Worm (Caenorhabditis elegans) whole organism, late embryonic: ENCODE data around the gene lbp-2.

Experiments
- C08G9.2 ChIP-seq: sonication (generic microtip); optimal IDR thresholded peaks from 2 replicates; lab custom pipeline; 2016; ENCODE audit warnings: mild to moderate bottlenecking, missing genetic modification characterization, moderate library complexity, missing compliant biosample characterization
- C38D4.7 ChIP-seq: fragments of 200-800 bp; sonication (Bioruptor generic); optimal IDR thresholded peaks from 2 replicates; lab custom pipeline; 2018; ENCODE audit warnings: mild to moderate bottlenecking, missing genetic modification characterization, moderate library complexity, missing compliant biosample characterization
- K09A11.1 ChIP-seq: sonication (generic microtip); optimal IDR thresholded peaks from 2 replicates; lab custom pipeline; 2017; ENCODE audit warnings: antibody characterized with exemption, mild to moderate bottlenecking, missing genetic modification characterization, missing compliant biosample characterization; ENCODE audit not compliant: insufficient read depth
- ceh-18 ChIP-seq: sonication (generic microtip); optimal IDR thresholded peaks from 2 replicates; lab custom pipeline; 2016; ENCODE audit warnings: missing genetic modification characterization, missing compliant biosample characterization
- ceh-22 ChIP-seq: sonication (generic microtip); optimal IDR thresholded peaks from 2 replicates; lab custom pipeline; 2017; ENCODE audit warnings: missing biosample characterization, missing genetic modification characterization
- ceh-31 ChIP-seq: sonication (generic microtip); optimal IDR thresholded peaks from 2 replicates; lab custom pipeline; 2016; ENCODE audit warnings: missing genetic modification characterization, missing compliant biosample characterization
- ceh-34 ChIP-seq: sonication (generic microtip); optimal IDR thresholded peaks from 2 replicates; lab custom pipeline; 2016; ENCODE audit warnings: mild to moderate bottlenecking, missing genetic modification characterization, missing compliant biosample characterization
- ceh-45 ChIP-seq: fragments of 200-800 bp; sonication (Bioruptor generic); IDR thresholded peaks from 2 replicates; pipeline ENCODE4 v1.3.6; 2022; ENCODE audit warnings: missing genetic modification reagents, missing genetic modification characterization, missing compliant biosample characterization
- ceh-48 ChIP-seq: sonication (generic microtip); optimal IDR thresholded peaks from 2 replicates; lab custom pipeline; 2016; ENCODE audit warnings: missing genetic modification characterization, inconsistent platforms, missing compliant biosample characterization
- fax-1 ChIP-seq: sonication (generic microtip); optimal IDR thresholded peaks from 2 replicates; lab custom pipeline; 2016; ENCODE audit warnings: missing genotype, missing genetic modification characterization, missing compliant biosample characterization
- fkh-6 ChIP-seq: sonication (generic microtip); optimal IDR thresholded peaks from 2 replicates; lab custom pipeline; 2016; ENCODE audit warnings: missing genetic modification characterization, missing compliant biosample characterization
- hlh-6 ChIP-seq: sonication (generic microtip); optimal IDR thresholded peaks from 2 replicates; lab custom pipeline; 2016; ENCODE audit warnings: missing genotype, missing genetic modification characterization, missing compliant biosample characterization
- hlh-8 ChIP-seq: sonication (generic microtip); optimal IDR thresholded peaks from 2 replicates; lab custom pipeline; 2016; ENCODE audit warnings: missing genotype, missing genetic modification characterization, missing compliant biosample characterization
- mec-3 ChIP-seq: sonication (generic microtip); optimal IDR thresholded peaks from 2 replicates; lab custom pipeline; 2016; ENCODE audit warnings: borderline replicate concordance, missing genetic modification characterization, missing compliant biosample characterization
- npax-4 ChIP-seq: sonication (generic microtip); optimal IDR thresholded peaks from 2 replicates; lab custom pipeline; 2016; ENCODE audit warnings: missing genetic modification characterization, missing compliant biosample characterization
- pat-9 ChIP-seq: fragments of 200-800 bp; sonication (Bioruptor generic); optimal IDR thresholded peaks from 2 replicates; lab custom pipeline; 2018; ENCODE audit warnings: mild to moderate bottlenecking, missing genetic modification characterization, moderate library complexity, missing compliant biosample characterization
- pax-1 ChIP-seq: fragments of 150-350 bp; optimal IDR thresholded peaks from 2 replicates; lab custom pipeline; 2014; ENCODE audit warnings: missing biosample characterization, missing genetic modification characterization
- pha-4 ChIP-seq: fragments of 150-350 bp; optimal IDR thresholded peaks from 2 replicates; lab custom pipeline; 2018; ENCODE audit warnings: missing biosample characterization, missing genetic modification reagents, missing genetic modification characterization
- pros-1 ChIP-seq: fragments of 150-350 bp; optimal IDR thresholded peaks from 2 replicates; lab custom pipeline; 2014; ENCODE audit warnings: missing biosample characterization, missing genetic modification reagents, missing genetic modification characterization
- sdc-2 ChIP-seq: sonication (generic microtip); optimal IDR thresholded peaks from 2 replicates; lab custom pipeline; 2016; ENCODE audit warnings: missing genotype, missing genetic modification characterization, missing compliant biosample characterization
- sox-4 ChIP-seq: sonication (generic microtip); optimal IDR thresholded peaks from 2 replicates; lab custom pipeline; 2017; ENCODE audit warnings: mild to moderate bottlenecking, missing genetic modification characterization, inconsistent platforms, missing compliant biosample characterization
- ttx-3 ChIP-seq: sonication (generic microtip); optimal IDR thresholded peaks from 2 replicates; lab custom pipeline; 2016; ENCODE audit warnings: missing genetic modification reagents, missing genetic modification characterization, missing compliant biosample characterization
- unc-42 ChIP-seq: sonication (generic microtip); optimal IDR thresholded peaks from 2 replicates; lab custom pipeline; 2016; ENCODE audit warnings: missing genotype, missing genetic modification characterization, missing compliant biosample characterization
- zip-5 ChIP-seq: sonication (generic microtip); optimal IDR thresholded peaks from 2 replicates; lab custom pipeline; 2016; ENCODE audit warnings: missing genetic modification characterization, missing compliant biosample characterization

The lbp-2 gene

ce11 chrX:3301770-3302169, 41.4 kb downstream of the lbp-2 start, which contains the start of gene F11D5.5:
Gene F11D5.5 (plus strand): TSS chrX:3302070.
- TF ChIP-seq C08G9.2 (tag; lab: Kevin White, UChicago): no peak
- no peak for TF ChIP-seq hlh-8 (tag; lab: Kevin White, UChicago)
- TF ChIP-seq ttx-3 (tag; lab: Kevin White, UChicago): no peak
- no peak for TF ChIP-seq pha-4 (tag; lab: Kevin White, UChicago)
- no peak for TF ChIP-seq ceh-31
- TF ChIP-seq K09A11.1 (tag; lab: Kevin White, UChicago): no peak

- no peak for TF ChIP-seq sox-4 (tag; lab: Kevin White, UChicago)
- no peak for TF ChIP-seq pros-1 (tag; lab: Kevin White, UChicago)
- TF ChIP-seq fax-1 (tag; lab: Kevin White, UChicago): no peak
- no peak for TF ChIP-seq ttx-3 (tag; lab: Kevin White, UChicago)
- TF ChIP-seq unc-42 (tag; lab: Kevin White, UChicago): no peak
- TF ChIP-seq C38D4.7 (GFP tag; lab: Kevin White, UChicago): no peak
- no peak for TF ChIP-seq npax-4 (tag; lab: Kevin White, UChicago)
- TF ChIP-seq ceh-34: no peak
- no peak for TF ChIP-seq mec-3
- no peak for TF ChIP-seq hlh-6
- no peak for TF ChIP-seq C08G9.2 (tag; lab: Kevin White, UChicago)
- TF ChIP-seq ceh-45 (GFP tag; lab: Robert Waterston, UW): no peak
- no peak for TF ChIP-seq zip-5 (tag; lab: Kevin White, UChicago)
- TF ChIP-seq ceh-22: no peak
- TF ChIP-seq ceh-48: no peak
- no peak for TF ChIP-seq ceh-18 (tag; lab: Kevin White, UChicago)
- TF ChIP-seq pat-9 (tag; lab: Kevin White, UChicago): no peak
Measured at ce11 chrX:3304068-3304467, 43.7 kb downstream of the lbp-2 start, which contains the start of gene F11D5.7. Gene F11D5.7 (plus strand): TSS chrX:3304368.

- TF ChIP-seq sdc-2 (tag; lab: Kevin White, UChicago): no peak
- peak; percentile 99 for TF ChIP-seq pax-1 (tag; lab: Kevin White, UChicago)
Measured at ce11 chrX:3306594-3307296, 46.3 kb downstream of the lbp-2 start.

- no peak for TF ChIP-seq C38D4.7 (GFP tag; lab: Kevin White, UChicago)
- no peak for TF ChIP-seq K09A11.1 (tag; lab: Kevin White, UChicago)
- no peak for TF ChIP-seq fkh-6 (tag; lab: Kevin White, UChicago)
Measured at ce11 chrX:3310702-3311101, 50.3 kb downstream of the lbp-2 start.
